Worm (Caenorhabditis elegans): ENCODE results near the gene F41H10.5.

F41H10.5 gene

DNA sequence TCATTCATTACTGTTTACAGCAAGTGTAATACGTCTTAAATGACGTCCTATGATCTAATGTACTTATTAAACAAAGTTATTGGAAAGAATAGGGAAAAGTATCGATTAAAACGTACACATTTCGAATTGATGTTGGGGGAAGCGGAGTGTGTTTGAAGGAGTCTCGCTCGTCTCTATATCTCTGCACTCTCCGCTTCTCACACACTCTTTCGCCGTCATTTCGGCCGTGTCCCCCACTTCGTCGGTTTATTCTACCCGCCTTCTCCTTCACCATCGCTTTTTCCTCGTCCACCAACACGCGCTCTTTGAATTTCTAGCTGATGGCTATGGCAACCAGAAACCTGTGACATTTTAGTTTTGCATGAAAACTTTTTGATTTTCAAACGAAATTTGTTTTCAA lies 8.2 kb downstream of the F41H10.5 start (continued):
- TF ChIP-seq ztf-4 (tag; optimal IDR thresholded peaks at IDR 0.05), result no peak
- no peak for TF ChIP-seq nhr-76 (tag; optimal IDR thresholded peaks at IDR 0.05)
- no peak for TF ChIP-seq fos-1 (tag; optimal IDR thresholded peaks at IDR 0.05)
- TF ChIP-seq ceh-16 (tag; optimal IDR thresholded peaks at IDR 0.05), result no peak
- TF ChIP-seq ceh-82 (tag; optimal IDR thresholded peaks at IDR 0.05), result no peak
- peak; percentile 60 for TF ChIP-seq ama-1 (optimal IDR thresholded peaks at IDR 0.05)
- TF ChIP-seq ceh-9 (tag; optimal IDR thresholded peaks at IDR 0.05), result no peak
- TF ChIP-seq nhr-237 (tag; optimal IDR thresholded peaks at IDR 0.05), result no peak

DNA sequence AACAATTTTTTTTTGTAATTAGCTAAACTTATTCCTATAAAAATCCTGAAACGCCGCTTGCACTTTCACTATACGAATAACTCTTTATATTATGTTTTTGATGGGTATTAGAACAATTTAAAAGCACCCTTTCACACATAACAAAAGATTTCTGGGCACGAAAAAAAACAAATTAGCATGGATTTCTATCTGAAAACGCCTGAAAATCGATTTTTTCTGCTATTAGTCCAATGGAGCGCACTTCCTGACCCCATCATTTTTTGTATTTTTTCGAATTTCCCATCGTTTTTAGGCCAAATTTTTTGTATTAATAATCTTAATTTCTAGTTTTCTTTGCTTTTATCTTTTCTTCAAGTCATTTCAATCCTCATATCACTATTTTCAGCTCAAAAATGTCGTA lies 8.7 kb downstream of the F41H10.5 start, which contains the start of gene F41H10.3:
Gene F41H10.3, plus strand, starts transcription at position 388 of the 400 bp plus-strand sequence.
- TF ChIP-seq unc-62 (GFP tag; optimal IDR thresholded peaks at IDR 0.05) (no peak), pha-4 (tag; optimal IDR thresholded peaks at IDR 0.05) (no peak), nhr-28 (tag; optimal IDR thresholded peaks at IDR 0.05) (no peak), jun-1 (tag; optimal IDR thresholded peaks at IDR 0.05) (no peak), daf-12 (tag; optimal IDR thresholded peaks at IDR 0.05) (no peak), sea-2 (GFP tag; optimal IDR thresholded peaks at IDR 0.05) (no peak), lsy-12 (tag; optimal IDR thresholded peaks at IDR 0.05) (no peak), R02D3.7 (tag; optimal IDR thresholded peaks at IDR 0.05) (no peak), nhr-11 (tag; optimal IDR thresholded peaks at IDR 0.05) (no peak), elt-1 (tag; optimal IDR thresholded peaks at IDR 0.05) (no peak)

DNA sequence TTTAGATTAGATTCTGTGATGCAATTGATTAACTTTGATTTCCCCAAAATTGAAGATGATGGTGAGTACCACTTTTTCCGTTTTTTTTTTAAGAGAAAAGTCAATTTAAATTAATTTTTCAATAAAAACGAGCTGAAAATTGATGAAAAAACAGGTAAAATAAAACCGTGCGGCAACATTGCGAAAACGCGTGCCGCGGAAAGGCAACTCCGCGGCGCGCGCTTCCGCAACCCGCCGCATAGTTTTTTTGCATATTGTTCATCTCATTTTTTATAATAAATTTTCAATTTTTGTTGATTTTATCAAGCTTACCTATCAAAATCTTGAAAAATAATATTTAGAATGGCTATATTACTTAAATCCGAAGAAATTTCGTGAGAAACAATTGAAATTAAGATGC lies 10.2 kb downstream of the F41H10.5 start:
- TF ChIP-seq nhr-23 (tag; optimal IDR thresholded peaks at IDR 0.05) (peak; percentile 42), ama-1 (optimal IDR thresholded peaks at IDR 0.05) (no peak), nfya-1 (tag; optimal IDR thresholded peaks at IDR 0.05; ENCODE audit: insufficient read depth) (peak; percentile 40)

DNA sequence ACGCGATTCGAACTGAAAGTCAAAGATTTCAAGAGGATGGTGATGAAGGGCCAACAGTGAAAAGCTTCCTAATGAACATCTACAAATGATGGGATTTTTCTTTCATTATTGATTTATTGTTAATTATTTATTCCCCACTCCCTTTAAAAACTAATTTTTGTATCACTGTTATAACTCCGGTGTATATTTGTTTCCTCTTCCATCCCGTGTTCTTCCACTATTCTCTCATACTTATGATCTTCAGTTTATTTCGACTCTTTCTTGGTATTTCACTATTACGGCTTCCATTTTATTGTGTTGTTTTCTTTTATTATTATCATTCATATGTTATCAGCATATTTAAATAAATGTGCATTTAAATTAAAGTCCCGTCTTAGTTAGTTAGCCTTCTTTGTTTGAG lies 13.6 kb downstream of the F41H10.5 start:
- TF ChIP-seq ceh-16 (tag; optimal IDR thresholded peaks at IDR 0.05) (no peak), pha-4 (tag; optimal IDR thresholded peaks at IDR 0.05) (no peak), ama-1 (optimal IDR thresholded peaks at IDR 0.05) (no peak), ztf-4 (tag; optimal IDR thresholded peaks at IDR 0.05) (no peak), fkh-10 (GFP tag; optimal IDR thresholded peaks at IDR 0.05) (no peak), ztf-11 (tag; optimal IDR thresholded peaks at IDR 0.05) (no peak), nhr-23 (tag; optimal IDR thresholded peaks at IDR 0.05) (no peak), elt-2 (tag; optimal IDR thresholded peaks at IDR 0.05) (peak; percentile 55), unc-39 (tag; optimal IDR thresholded peaks at IDR 0.05) (no peak), unc-62 (GFP tag; optimal IDR thresholded peaks at IDR 0.05) (no peak), zag-1 (tag; optimal IDR thresholded peaks at IDR 0.05) (no peak), nhr-77 (tag; optimal IDR thresholded peaks at IDR 0.05) (peak; percentile 13), nhr-12 (tag; optimal IDR thresholded peaks at IDR 0.05) (no peak), ceh-82 (tag; optimal IDR thresholded peaks at IDR 0.05) (no peak), fos-1 (tag; optimal IDR thresholded peaks at IDR 0.05) (peak; percentile 57), nhr-43 (tag; optimal IDR thresholded peaks at IDR 0.05; ENCODE audit: poor library complexity, severe bottlenecking) (no peak), ceh-28 (tag; optimal IDR thresholded peaks at IDR 0.05) (peak; percentile 27), elt-3 (tag; optimal IDR thresholded peaks at IDR 0.05) (no peak)

DNA sequence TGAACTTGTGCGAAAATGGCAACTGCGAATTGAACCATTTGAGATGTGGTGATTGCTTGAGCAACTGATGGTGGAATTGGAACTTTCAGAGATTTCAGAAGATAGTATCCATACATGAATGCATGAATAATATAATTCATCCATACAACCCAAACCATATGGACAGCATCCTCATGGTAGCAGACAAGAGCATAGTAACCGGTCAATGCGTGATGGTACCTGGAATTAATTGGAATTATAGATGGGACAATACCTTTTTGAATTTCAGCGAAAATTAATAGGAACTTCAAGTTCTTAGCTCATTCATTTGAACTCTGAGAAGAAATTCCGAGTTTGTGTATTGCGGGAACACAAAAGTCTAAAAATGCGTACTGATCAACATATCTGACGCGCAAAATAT lies 14.2 kb downstream of the F41H10.5 start:
- TF ChIP-seq ZK546.5 (tag; optimal IDR thresholded peaks at IDR 0.05), result no peak
- no peak for TF ChIP-seq elt-1 (tag; optimal IDR thresholded peaks at IDR 0.05)
- no peak for TF ChIP-seq snpc-4 (tag; optimal IDR thresholded peaks at IDR 0.05)
- no peak for TF ChIP-seq pha-4 (tag; optimal IDR thresholded peaks at IDR 0.05)
- TF ChIP-seq ztf-11 (tag; optimal IDR thresholded peaks at IDR 0.05), result no peak
- TF ChIP-seq elt-3 (tag; optimal IDR thresholded peaks at IDR 0.05), result no peak
- TF ChIP-seq ama-1 (optimal IDR thresholded peaks at IDR 0.05), result no peak
- no peak for TF ChIP-seq mml-1 (tag; optimal IDR thresholded peaks at IDR 0.05)
- TF ChIP-seq unc-62 (GFP tag; optimal IDR thresholded peaks at IDR 0.05), result no peak
- no peak for TF ChIP-seq nhr-43 (tag; optimal IDR thresholded peaks at IDR 0.05; ENCODE audit: poor library complexity, severe bottlenecking)
- no peak for TF ChIP-seq lin-39 (tag; optimal IDR thresholded peaks at IDR 0.05)
- no peak for TF ChIP-seq lin-15B (tag; optimal IDR thresholded peaks at IDR 0.05)
- no peak for TF ChIP-seq sea-2 (GFP tag; optimal IDR thresholded peaks at IDR 0.05)
- no peak for TF ChIP-seq fos-1 (tag; optimal IDR thresholded peaks at IDR 0.05)
- no peak for TF ChIP-seq egl-27 (tag; optimal IDR thresholded peaks at IDR 0.05)
- TF ChIP-seq mdl-1 (tag; optimal IDR thresholded peaks at IDR 0.05), result no peak
- TF ChIP-seq tbx-2 (tag; optimal IDR thresholded peaks at IDR 0.05), result no peak

All from whole organism, L3 larva.